Fruit fly (Drosophila melanogaster): ENCODE data around the gene BG642163.

The BG642163 gene

dm6 chr2L:4684361-4684760, 43.3 kb downstream of the BG642163 start, which contains the start of gene Elba1:
Gene Elba1, minus strand, starts transcription at chr2L:4684461.
- TF ChIP-seq CG11294 (GFP tag; IDR thresholded peaks at IDR 0.05) (no peak), salr (GFP tag; optimal IDR thresholded peaks at IDR 0.05) (no peak), CG1621 (tag; optimal IDR thresholded peaks at IDR 0.05) (no peak), vri (GFP tag; optimal IDR thresholded peaks at IDR 0.05) (no peak), Hr39 (GFP tag; optimal IDR thresholded peaks at IDR 0.05) (no peak), Smox (GFP tag; optimal IDR thresholded peaks at IDR 0.05) (no peak), CG11762 (GFP tag; optimal IDR thresholded peaks at IDR 0.05; ENCODE audit: insufficient read depth) (no peak), CG6854 (GFP tag; optimal IDR thresholded peaks at IDR 0.05) (no peak), ss (GFP tag; optimal IDR thresholded peaks at IDR 0.05) (no peak), topi (GFP tag; optimal IDR thresholded peaks at IDR 0.05) (no peak), CG31627 (GFP tag; optimal IDR thresholded peaks at IDR 0.05) (no peak), CG6163 (GFP tag; IDR thresholded peaks at IDR 0.05) (no peak)

dm6 chr2L:4687211-4687610, 46.1 kb downstream of the BG642163 start, which contains the start of gene Elba3:
Gene Elba3, plus strand, starts transcription at chr2L:4687511.
- no peak for TF ChIP-seq Sox14 (GFP tag; optimal IDR thresholded peaks at IDR 0.05)
- TF ChIP-seq CG32006 (GFP tag; optimal IDR thresholded peaks at IDR 0.05), result no peak
- no peak for TF ChIP-seq CG6276 (GFP tag; optimal IDR thresholded peaks at IDR 0.05)

- TF ChIP-seq svp (GFP tag), result no peak
- TF ChIP-seq Ets96B (tag; optimal IDR thresholded peaks at IDR 0.05), result no peak
- TF ChIP-seq CG6854 (GFP tag; optimal IDR thresholded peaks at IDR 0.05), result no peak
- TF ChIP-seq Smox (GFP tag; optimal IDR thresholded peaks at IDR 0.05), result no peak
- no peak for TF ChIP-seq OdsH (GFP tag; optimal IDR thresholded peaks at IDR 0.05)
- TF ChIP-seq CG8632 (GFP tag; optimal IDR thresholded peaks at IDR 0.05), result no peak
- no peak for TF ChIP-seq spab (GFP tag; optimal IDR thresholded peaks at IDR 0.05)
- TF ChIP-seq vri (GFP tag; optimal IDR thresholded peaks at IDR 0.05), result no peak
- TF ChIP-seq CG7368 (GFP tag; optimal IDR thresholded peaks at IDR 0.05), result no peak
- no peak for TF ChIP-seq Gug (GFP tag; IDR thresholded peaks at IDR 0.05)
- TF ChIP-seq CG3032 (tag; optimal IDR thresholded peaks at IDR 0.05), result no peak
- TF ChIP-seq CG15336 (GFP tag; IDR thresholded peaks at IDR 0.05), result no peak
- TF ChIP-seq CG34406 (GFP tag; optimal IDR thresholded peaks at IDR 0.05), result no peak
- TF ChIP-seq lz (GFP tag; optimal IDR thresholded peaks at IDR 0.05), result no peak
- no peak for TF ChIP-seq Sox15 (GFP tag; optimal IDR thresholded peaks at IDR 0.05)
- TF ChIP-seq Hr39 (GFP tag; optimal IDR thresholded peaks at IDR 0.05), result no peak
- TF ChIP-seq CG8119 (GFP tag; IDR thresholded peaks at IDR 0.05), result no peak
- no peak for TF ChIP-seq eg (GFP tag; IDR thresholded peaks at IDR 0.05)
- TF ChIP-seq CG11294 (GFP tag; IDR thresholded peaks at IDR 0.05), result no peak
Observed at dm6 chr2L:4690602-4691001, 49.5 kb downstream of the BG642163 start, which contains the start of gene CG3251. Gene CG3251, minus strand, starts transcription at chr2L:4690702.
